Worm (Caenorhabditis elegans) whole organism, late embryonic: ENCODE measurements around the gene afmd-1.

Source experiments
- K02D7.2 ChIP-seq: sonication (generic microtip); optimal IDR thresholded peaks from 2 replicates; lab custom pipeline; 2017; ENCODE audit warnings: mild to moderate bottlenecking, missing genetic modification characterization, missing compliant biosample characterization
- T23F11.4 ChIP-seq: fragments of 200-800 bp; sonication (Bioruptor generic); optimal IDR thresholded peaks from 2 replicates; lab custom pipeline; 2018; ENCODE audit warnings: mild to moderate bottlenecking, missing genetic modification characterization, missing compliant biosample characterization
- Y22D7AL.16 ChIP-seq: sonication (generic microtip); optimal IDR thresholded peaks from 2 replicates; lab custom pipeline; 2016; ENCODE audit warnings: missing genetic modification characterization, missing compliant biosample characterization
- ahr-1 ChIP-seq: sonication (generic microtip); optimal IDR thresholded peaks from 2 replicates; lab custom pipeline; 2016; ENCODE audit warnings: missing genetic modification characterization, missing compliant biosample characterization
- ceh-14 ChIP-seq: sonication (generic microtip); optimal IDR thresholded peaks from 2 replicates; lab custom pipeline; 2016; ENCODE audit warnings: missing genotype, missing genetic modification characterization, missing compliant biosample characterization
- ceh-18 ChIP-seq: sonication (generic microtip); optimal IDR thresholded peaks from 2 replicates; lab custom pipeline; 2016; ENCODE audit warnings: missing genetic modification characterization, missing compliant biosample characterization
- ceh-22 ChIP-seq: sonication (generic microtip); optimal IDR thresholded peaks from 2 replicates; lab custom pipeline; 2017; ENCODE audit warnings: missing biosample characterization, missing genetic modification characterization
- ceh-24 ChIP-seq: sonication (generic microtip); optimal IDR thresholded peaks from 2 replicates; lab custom pipeline; 2016; ENCODE audit warnings: mild to moderate bottlenecking, missing genetic modification characterization, missing compliant biosample characterization
- ceh-45 ChIP-seq: fragments of 200-800 bp; sonication (Bioruptor generic); IDR thresholded peaks from 2 replicates; pipeline ENCODE4 v1.3.6; 2022; ENCODE audit warnings: missing genetic modification reagents, missing genetic modification characterization, missing compliant biosample characterization
- ceh-48 ChIP-seq: sonication (generic microtip); optimal IDR thresholded peaks from 2 replicates; lab custom pipeline; 2016; ENCODE audit warnings: missing genetic modification characterization, inconsistent platforms, missing compliant biosample characterization
- che-1 ChIP-seq: sonication (generic microtip); optimal IDR thresholded peaks from 2 replicates; lab custom pipeline; 2016; ENCODE audit warnings: mild to moderate bottlenecking, missing genetic modification characterization, missing compliant biosample characterization
- dmd-4 ChIP-seq: sonication (generic microtip); optimal IDR thresholded peaks from 2 replicates; lab custom pipeline; 2016; ENCODE audit warnings: borderline replicate concordance, missing genetic modification characterization, missing compliant biosample characterization
- elt-4 ChIP-seq: sonication (generic microtip); optimal IDR thresholded peaks from 2 replicates; lab custom pipeline; 2016; ENCODE audit warnings: missing genetic modification characterization, missing compliant biosample characterization
- eyg-1 ChIP-seq: sonication (generic microtip); optimal IDR thresholded peaks from 2 replicates; lab custom pipeline; 2016; ENCODE audit warnings: missing genotype, missing genetic modification characterization, missing compliant biosample characterization
- fax-1 ChIP-seq: sonication (generic microtip); optimal IDR thresholded peaks from 2 replicates; lab custom pipeline; 2016; ENCODE audit warnings: missing genotype, missing genetic modification characterization, missing compliant biosample characterization
- fkh-6 ChIP-seq: sonication (generic microtip); optimal IDR thresholded peaks from 2 replicates; lab custom pipeline; 2016; ENCODE audit warnings: missing genetic modification characterization, missing compliant biosample characterization
- gmeb-2 ChIP-seq: sonication (generic microtip); optimal IDR thresholded peaks from 2 replicates; lab custom pipeline; 2016; ENCODE audit warnings: missing genetic modification characterization, inconsistent platforms, missing compliant biosample characterization
- hlh-13 ChIP-seq: fragments of 200-800 bp; sonication (Bioruptor generic); optimal IDR thresholded peaks from 2 replicates; lab custom pipeline; 2018; ENCODE audit warnings: mild to moderate bottlenecking, missing genetic modification characterization, missing compliant biosample characterization
- hlh-15 ChIP-seq: sonication (generic microtip); optimal IDR thresholded peaks from 2 replicates; lab custom pipeline; 2016; ENCODE audit warnings: missing genetic modification characterization, missing compliant biosample characterization
- hlh-30 ChIP-seq: sonication (generic microtip); optimal IDR thresholded peaks from 2 replicates; lab custom pipeline; 2017; ENCODE audit warnings: antibody characterized with exemption, missing genetic modification characterization, missing compliant biosample characterization; ENCODE audit not compliant: insufficient read depth
- hlh-6 ChIP-seq: sonication (generic microtip); optimal IDR thresholded peaks from 2 replicates; lab custom pipeline; 2016; ENCODE audit warnings: missing genotype, missing genetic modification characterization, missing compliant biosample characterization
- hlh-8 ChIP-seq: sonication (generic microtip); optimal IDR thresholded peaks from 2 replicates; lab custom pipeline; 2016; ENCODE audit warnings: missing genotype, missing genetic modification characterization, missing compliant biosample characterization
- lim-6 ChIP-seq: sonication (generic microtip); optimal IDR thresholded peaks from 2 replicates; lab custom pipeline; 2016; ENCODE audit warnings: missing genetic modification characterization, missing compliant biosample characterization
- madf-2 ChIP-seq: sonication (generic microtip); optimal IDR thresholded peaks from 2 replicates; lab custom pipeline; 2017; ENCODE audit warnings: missing genetic modification characterization, missing compliant biosample characterization
- nfya-1 ChIP-seq: sonication (generic microtip); optimal IDR thresholded peaks from 2 replicates; lab custom pipeline; 2017; ENCODE audit warnings: missing genetic modification characterization, mild to moderate bottlenecking, missing compliant biosample characterization, antibody characterized with exemption, moderate library complexity
- nhr-11 ChIP-seq: fragments of 150-350 bp; optimal IDR thresholded peaks from 2 replicates; lab custom pipeline; 2014; ENCODE audit warnings: missing biosample characterization, missing genetic modification characterization
- pat-9 ChIP-seq: fragments of 200-800 bp; sonication (Bioruptor generic); optimal IDR thresholded peaks from 2 replicates; lab custom pipeline; 2018; ENCODE audit warnings: mild to moderate bottlenecking, missing genetic modification characterization, moderate library complexity, missing compliant biosample characterization
- pax-1 ChIP-seq: fragments of 150-350 bp; optimal IDR thresholded peaks from 2 replicates; lab custom pipeline; 2014; ENCODE audit warnings: missing biosample characterization, missing genetic modification characterization
- pha-4 ChIP-seq: fragments of 150-350 bp; optimal IDR thresholded peaks from 2 replicates; lab custom pipeline; 2018; ENCODE audit warnings: missing biosample characterization, missing genetic modification reagents, missing genetic modification characterization
- pqm-1 ChIP-seq: sonication (generic microtip); optimal IDR thresholded peaks from 2 replicates; lab custom pipeline; 2016; ENCODE audit warnings: missing genetic modification characterization, missing compliant biosample characterization
- pros-1 ChIP-seq: fragments of 150-350 bp; optimal IDR thresholded peaks from 2 replicates; lab custom pipeline; 2014; ENCODE audit warnings: missing biosample characterization, missing genetic modification reagents, missing genetic modification characterization
- sdc-2 ChIP-seq: sonication (generic microtip); optimal IDR thresholded peaks from 2 replicates; lab custom pipeline; 2016; ENCODE audit warnings: missing genotype, missing genetic modification characterization, missing compliant biosample characterization
- sox-2 ChIP-seq: fragments of 200-800 bp; sonication (Bioruptor generic); IDR thresholded peaks from 2 replicates; pipeline ENCODE4 v1.3.6; 2022; ENCODE audit warnings: missing genetic modification reagents, missing genetic modification characterization, missing compliant biosample characterization
- syd-9 ChIP-seq: sonication (generic microtip); optimal IDR thresholded peaks from 2 replicates; lab custom pipeline; 2016; ENCODE audit warnings: mild to moderate bottlenecking, missing genetic modification characterization, moderate library complexity, missing compliant biosample characterization
- tbx-7 ChIP-seq: sonication (generic microtip); optimal IDR thresholded peaks from 2 replicates; lab custom pipeline; 2016; ENCODE audit warnings: missing genotype, missing genetic modification characterization, missing compliant biosample characterization
- ttx-3 ChIP-seq: sonication (generic microtip); optimal IDR thresholded peaks from 2 replicates; lab custom pipeline; 2016; ENCODE audit warnings: missing genetic modification reagents, missing genetic modification characterization, missing compliant biosample characterization
- unc-86 ChIP-seq: sonication (generic microtip); optimal IDR thresholded peaks from 2 replicates; lab custom pipeline; 2016; ENCODE audit warnings: missing genetic modification characterization, missing compliant biosample characterization
- ztf-16 ChIP-seq: sonication (generic microtip); optimal IDR thresholded peaks from 2 replicates; lab custom pipeline; 2017; ENCODE audit warnings: missing genetic modification characterization, missing compliant biosample characterization

afmd-1 gene

ce11 chrIV:7243913-7244312, at the start of gene afmd-1:
TSS of gene afmd-1 (plus strand) at chrIV:7244228.
- TF ChIP-seq pax-1 (tag; lab: Kevin White, UChicago) (no peak), Y22D7AL.16 (tag; lab: Kevin White, UChicago) (no peak), lim-6 (no peak), ceh-24 (tag; lab: Kevin White, UChicago) (no peak), ttx-3 (no peak), pros-1 (no peak), gmeb-2 (tag; lab: Kevin White, UChicago) (no peak), hlh-13 (GFP tag; lab: Kevin White, UChicago) (no peak), hlh-30 (tag; lab: Kevin White, UChicago) (no peak), unc-86 (tag; lab: Kevin White, UChicago) (no peak), ceh-14 (tag; lab: Kevin White, UChicago) (no peak), ceh-22 (tag; lab: Kevin White, UChicago) (no peak), ceh-45 (no peak), ceh-18 (no peak)

- TF ChIP-seq syd-9 (tag; lab: Kevin White, UChicago) = no peak
- TF ChIP-seq T23F11.4 = no peak
- no peak for TF ChIP-seq ceh-48 (tag; lab: Kevin White, UChicago)
- no peak for TF ChIP-seq nfya-1 (tag; lab: Kevin White, UChicago)
- TF ChIP-seq nhr-11 = no peak
- TF ChIP-seq K02D7.2 = no peak
- no peak for TF ChIP-seq fkh-6
- no peak for TF ChIP-seq pax-1 (tag; lab: Kevin White, UChicago)
These were observed 48.3 kb upstream of the afmd-1 start, which contains the start of gene best-16 for ce11 chrIV:7195734-7196133. TSS of gene best-16 (minus strand) at chrIV:7195834.

ce11 chrIV:7196853-7197252, 47.2 kb upstream of the afmd-1 start, which contains the start of gene unc-8:
TSS of gene unc-8 (plus strand) at chrIV:7197153.
- no peak for TF ChIP-seq elt-4
- no peak for TF ChIP-seq lim-6
- TF ChIP-seq ztf-16 (tag; lab: Kevin White, UChicago) = no peak
- TF ChIP-seq dmd-4 (tag; lab: Kevin White, UChicago) = no peak
- no peak for TF ChIP-seq ahr-1 (tag; lab: Kevin White, UChicago)
- TF ChIP-seq T23F11.4 = no peak
- TF ChIP-seq gmeb-2 (tag; lab: Kevin White, UChicago) = no peak
- no peak for TF ChIP-seq madf-2 (tag; lab: Kevin White, UChicago)
- TF ChIP-seq, all 69 proteins: peak for 0

DNA sequence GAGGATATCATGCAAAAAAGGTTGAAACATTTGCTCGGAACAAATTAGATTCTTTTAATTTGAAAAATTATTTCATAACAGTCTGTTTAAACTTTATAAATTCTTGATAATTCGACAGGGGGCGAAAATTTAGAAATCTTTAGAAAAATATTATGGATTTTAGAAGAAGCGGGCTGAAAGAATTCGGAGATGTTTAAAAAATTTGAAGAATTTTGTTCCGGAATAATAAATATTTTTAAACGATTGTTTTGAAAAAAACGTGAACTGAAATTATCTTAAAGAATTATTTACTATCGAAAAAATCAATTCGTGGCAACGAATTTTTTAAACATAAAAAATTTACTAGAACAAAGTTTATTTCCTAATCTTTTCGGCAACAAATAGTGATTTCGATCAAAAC, 40.3 kb upstream of the afmd-1 start, which contains the start of gene R13A1.3:
Gene R13A1.3 (plus strand): TSS at position 301 of the 400 bp plus-strand sequence.
- TF ChIP-seq syd-9 (tag; lab: Kevin White, UChicago) (no peak), sdc-2 (no peak), fax-1 (tag; lab: Kevin White, UChicago) (no peak), eyg-1 (no peak), che-1 (tag; lab: Kevin White, UChicago) (no peak), hlh-15 (tag; lab: Kevin White, UChicago) (no peak), hlh-6 (tag; lab: Kevin White, UChicago) (no peak), pha-4 (no peak), tbx-7 (no peak), pat-9 (tag; lab: Kevin White, UChicago) (no peak), hlh-8 (tag; lab: Kevin White, UChicago) (no peak), sox-2 (GFP tag; lab: Robert Waterston, UW) (no peak), lim-6 (no peak), pqm-1 (no peak), hlh-13 (GFP tag; lab: Kevin White, UChicago) (no peak), nfya-1 (tag; lab: Kevin White, UChicago) (no peak)
